Fruit fly (Drosophila melanogaster): ENCODE data around the gene CG5281.

Gene CG5281

DNA sequence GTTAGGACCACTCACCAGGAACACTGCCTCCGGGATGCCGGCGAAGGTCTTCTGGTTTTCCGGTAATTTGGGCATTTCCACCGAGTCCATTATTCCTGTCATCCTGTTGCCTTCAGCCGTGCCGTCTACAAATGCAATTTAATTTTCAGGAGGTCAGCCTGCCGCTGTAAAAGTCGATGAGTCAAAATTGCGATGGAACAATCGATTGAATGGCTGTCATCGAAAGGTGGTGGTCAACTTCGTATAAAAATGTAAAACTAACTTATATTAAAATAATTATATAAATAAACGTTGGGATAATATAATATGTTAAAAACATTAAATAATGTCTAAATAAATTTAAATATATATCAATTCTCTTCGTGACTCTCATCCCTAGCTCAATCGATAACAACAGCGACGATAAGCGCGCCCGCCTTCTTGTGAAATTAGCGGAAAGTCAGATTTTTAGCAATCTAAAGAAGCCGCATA is 25.9 kb upstream of the CG5281 start, which contains the start of the genes mgr and Irbp (continued):
- TF ChIP-seq CG12942 (GFP tag; optimal IDR thresholded peaks at IDR 0.05) (peak; percentile 88), ci (GFP tag; IDR thresholded peaks at IDR 0.05) (peak; percentile 95), PHDP (tag; optimal IDR thresholded peaks at IDR 0.05) (peak; percentile 94), klu (GFP tag; IDR thresholded peaks at IDR 0.05) (peak; percentile 89), otp (GFP tag; IDR thresholded peaks at IDR 0.05) (peak; percentile 86), p53 (GFP tag; optimal IDR thresholded peaks at IDR 0.05) (no peak), br (optimal IDR thresholded peaks at IDR 0.05) (no peak), jigr1 (GFP tag; IDR thresholded peaks at IDR 0.05) (peak; percentile 72; the same call in 2 of the 3 replicates), CG10979 (tag; optimal IDR thresholded peaks at IDR 0.05) (peak; percentile 92), CG10267 (tag; optimal IDR thresholded peaks at IDR 0.05) (peak; percentile 90), sens (GFP tag) (peak; percentile 91), CG33213 (GFP tag; optimal IDR thresholded peaks at IDR 0.05) (no peak), bigmax (GFP tag; optimal IDR thresholded peaks at IDR 0.05) (peak; percentile 86), CG8281 (tag; optimal IDR thresholded peaks at IDR 0.05) (peak; percentile 58), nau (GFP tag; optimal IDR thresholded peaks at IDR 0.05) (no peak), usp (GFP tag; optimal IDR thresholded peaks at IDR 0.05) (no peak), ab (GFP tag; optimal IDR thresholded peaks at IDR 0.05) (no peak), dimm (GFP tag; IDR thresholded peaks at IDR 0.05) (peak; percentile 84), HLH54F (GFP tag; optimal IDR thresholded peaks at IDR 0.05) (peak; percentile 54), pfk (GFP tag; optimal IDR thresholded peaks at IDR 0.05) (no peak), tin (GFP tag; optimal IDR thresholded peaks at IDR 0.05) (peak; percentile 90), NFAT (GFP tag; IDR thresholded peaks at IDR 0.05) (peak; percentile 90), Ravus (GFP tag; IDR thresholded peaks at IDR 0.05) (peak; percentile 79), CG13296 (GFP tag; optimal IDR thresholded peaks at IDR 0.05) (peak; percentile 86), phol (tag; optimal IDR thresholded peaks at IDR 0.05) (peak; percentile 93), NfI (GFP tag; optimal IDR thresholded peaks at IDR 0.05) (peak; percentile 91), CG7928 (GFP tag; optimal IDR thresholded peaks at IDR 0.05) (peak; percentile 71), Sin3A (optimal IDR thresholded peaks at IDR 0.05) (no peak), CG13775 (GFP tag; optimal IDR thresholded peaks at IDR 0.05) (peak; percentile 95), Six4 (GFP tag; optimal IDR thresholded peaks at IDR 0.05) (peak; percentile 87), so (GFP tag; IDR thresholded peaks at IDR 0.05) (peak; percentile 93), tll (GFP tag; optimal IDR thresholded peaks at IDR 0.05) (peak in 1 of 2 experiments; percentile 86), fd64A (GFP tag; optimal IDR thresholded peaks at IDR 0.05) (peak; percentile 8), ash1 (GFP tag; optimal IDR thresholded peaks at IDR 0.05) (peak; percentile 36), CG7372 (GFP tag; IDR thresholded peaks at IDR 0.05) (peak; percentile 94), ttk (GFP tag; IDR thresholded peaks at IDR 0.05) (peak; percentile 93), Dip2 (GFP tag; IDR thresholded peaks at IDR 0.05) (0 out of 2 replicates have a peak, but pooled peaks have one; percentile 18), pb (GFP tag; optimal IDR thresholded peaks at IDR 0.05) (no peak), lmd (GFP tag; IDR thresholded peaks at IDR 0.05) (peak; percentile 93), gce (GFP tag; IDR thresholded peaks at IDR 0.05) (peak; percentile 88), dm (GFP tag; optimal IDR thresholded peaks at IDR 0.05) (peak; percentile 19), sqz (GFP tag; optimal IDR thresholded peaks at IDR 0.05) (no peak), CG3281 (GFP tag; optimal IDR thresholded peaks at IDR 0.05) (no peak), CG17829 (tag; optimal IDR thresholded peaks at IDR 0.05) (peak; percentile 97), Kr (GFP tag; optimal IDR thresholded peaks at IDR 0.05) (no peak), CG10274 (GFP tag; optimal IDR thresholded peaks at IDR 0.05) (no peak), CG7357 (GFP tag; IDR thresholded peaks at IDR 0.05) (peak; percentile 83), Vsx1 (GFP tag; optimal IDR thresholded peaks at IDR 0.05) (no peak), CG13424 (tag; optimal IDR thresholded peaks at IDR 0.05) (peak; percentile 94), CG30403 (GFP tag; optimal IDR thresholded peaks at IDR 0.05) (peak; percentile 92), CG30020 (tag; optimal IDR thresholded peaks at IDR 0.05) (peak; percentile 80), CG17361 (GFP tag; IDR thresholded peaks at IDR 0.05) (peak; percentile 96)

Measured in whole organism, embryonic.